Fruit fly (Drosophila melanogaster) whole organism, prepupa: Measurements from ENCODE around the gene CG46317.

Experiments used
- Blimp-1 ChIP-seq: fragments of 200-800 bp; sonication (Bioruptor generic); optimal IDR thresholded peaks from 3 replicates; lab custom pipeline; 2017; ENCODE audit warnings: missing biosample characterization, missing genetic modification characterization, mild to moderate bottlenecking, moderate library complexity, missing genetic modification reagents
- CG10631 ChIP-seq: fragments of 200-800 bp; sonication (Bioruptor generic); optimal IDR thresholded peaks from 2 replicates; lab custom pipeline; 2016; ENCODE audit warnings: missing biosample characterization, missing genetic modification characterization
- CG11294 ChIP-seq: fragments of 200-800 bp; sonication (Bioruptor generic); IDR thresholded peaks from 2 replicates; pipeline ENCODE4 v1.3.6; 2022; ENCODE audit warnings: missing biosample characterization, missing genetic modification characterization
- CG11762 ChIP-seq: fragments of 200-800 bp; sonication (Bioruptor generic); optimal IDR thresholded peaks from 3 replicates; lab custom pipeline; 2016; ENCODE audit warnings: missing biosample characterization, missing genetic modification characterization; ENCODE audit not compliant: insufficient read depth
- CG11902 ChIP-seq: fragments of 200-800 bp; sonication (Bioruptor generic); optimal IDR thresholded peaks from 3 replicates; lab custom pipeline; 2016; ENCODE audit warnings: missing biosample characterization, missing genetic modification characterization
- CG15336 ChIP-seq: fragments of 200-800 bp; sonication (Bioruptor generic); IDR thresholded peaks from 2 replicates; pipeline ENCODE4 v1.3.6; 2022; ENCODE audit warnings: missing biosample characterization, missing genetic modification characterization
- CG1621 ChIP-seq: fragments of 200-800 bp; sonication (Bioruptor generic); optimal IDR thresholded peaks from 3 replicates; lab custom pipeline; 2018; ENCODE audit warnings: missing biosample characterization, mild to moderate bottlenecking, missing genetic modification characterization
- CG16779 ChIP-seq: fragments of 200-800 bp; sonication (Bioruptor generic); optimal IDR thresholded peaks from 3 replicates; lab custom pipeline; 2017; ENCODE audit warnings: missing biosample characterization, mild to moderate bottlenecking, missing genetic modification characterization
- CG3032 ChIP-seq: fragments of 200-800 bp; optimal IDR thresholded peaks from 2 replicates; lab custom pipeline; 2019; ENCODE audit warnings: missing biosample characterization, mild to moderate bottlenecking, missing genetic modification characterization, moderate library complexity
- CG31627 ChIP-seq: fragments of 200-800 bp; sonication (Bioruptor generic); optimal IDR thresholded peaks from 3 replicates; lab custom pipeline; 2016; ENCODE audit warnings: missing biosample characterization, missing genetic modification characterization
- CG32006 ChIP-seq: fragments of 200-800 bp; sonication (Bioruptor generic); optimal IDR thresholded peaks from 3 replicates; lab custom pipeline; 2017; ENCODE audit warnings: missing biosample characterization, mild to moderate bottlenecking, missing genetic modification characterization
- CG4318 ChIP-seq: fragments of 200-800 bp; sonication (Bioruptor generic); optimal IDR thresholded peaks from 3 replicates; lab custom pipeline; 2017; ENCODE audit warnings: missing biosample characterization, mild to moderate bottlenecking, missing genetic modification characterization
- CG6163 ChIP-seq: fragments of 200-800 bp; sonication (Bioruptor generic); IDR thresholded peaks from 3 replicates; pipeline ENCODE4 v1.3.6; 2022; ENCODE audit warnings: missing biosample characterization, missing genetic modification characterization
- CG6276 ChIP-seq: fragments of 200-800 bp; sonication (Bioruptor generic); optimal IDR thresholded peaks from 2 replicates; lab custom pipeline; 2017; ENCODE audit warnings: missing biosample characterization, mild to moderate bottlenecking, missing genetic modification characterization
- CG6792 ChIP-seq: fragments of 200-800 bp; sonication (Bioruptor generic); optimal IDR thresholded peaks from 3 replicates; lab custom pipeline; 2016; ENCODE audit warnings: missing biosample characterization, missing genetic modification characterization
- CG6808 ChIP-seq: fragments of 200-800 bp; sonication (Bioruptor generic); optimal IDR thresholded peaks from 3 replicates; lab custom pipeline; 2017; ENCODE audit warnings: missing biosample characterization, missing genetic modification characterization, mild to moderate bottlenecking, moderate library complexity, missing genetic modification reagents
- CG6854 ChIP-seq: fragments of 200-800 bp; sonication (Bioruptor generic); optimal IDR thresholded peaks from 2 replicates; lab custom pipeline; 2017; ENCODE audit warnings: missing biosample characterization, mild to moderate bottlenecking, missing genetic modification characterization
- CG7368 ChIP-seq: fragments of 200-800 bp; sonication (Bioruptor generic); optimal IDR thresholded peaks from 3 replicates; lab custom pipeline; 2016; ENCODE audit warnings: missing biosample characterization, missing genetic modification characterization
- CG8119 ChIP-seq: fragments of 200-800 bp; sonication (Bioruptor generic); IDR thresholded peaks from 3 replicates; pipeline ENCODE4 v1.3.6; 2022; ENCODE audit warnings: missing biosample characterization, missing genetic modification characterization
- CG8319 ChIP-seq: fragments of 200-800 bp; sonication (Bioruptor generic); optimal IDR thresholded peaks from 3 replicates; lab custom pipeline; 2016; ENCODE audit warnings: missing biosample characterization, missing genetic modification characterization
- CG8632 ChIP-seq: fragments of 200-800 bp; sonication (Bioruptor generic); optimal IDR thresholded peaks from 3 replicates; lab custom pipeline; 2016; ENCODE audit warnings: missing biosample characterization, missing genetic modification characterization
- CG9139 ChIP-seq: fragments of 200-800 bp; sonication (Bioruptor generic); optimal IDR thresholded peaks from 3 replicates; lab custom pipeline; 2017; ENCODE audit warnings: missing biosample characterization, mild to moderate bottlenecking, missing genetic modification characterization
- Eip75B ChIP-seq: fragments of 200-800 bp; sonication (Bioruptor generic); optimal IDR thresholded peaks from 3 replicates; lab custom pipeline; 2016; ENCODE audit warnings: missing biosample characterization, missing genetic modification characterization
- Eip78C ChIP-seq: fragments of 200-800 bp; sonication (Bioruptor generic); peaks from one replicate; lab custom pipeline; 2016; ENCODE audit warnings: missing biosample characterization, missing genetic modification characterization
- Eip93F ChIP-seq: fragments of 200-800 bp; sonication (Bioruptor generic); optimal IDR thresholded peaks from 2 replicates; lab custom pipeline; 2016; ENCODE audit warnings: missing biosample characterization, mild to moderate bottlenecking, missing genetic modification characterization
- Ets21C ChIP-seq: fragments of 200-800 bp; sonication (Bioruptor generic); optimal IDR thresholded peaks from 3 replicates; lab custom pipeline; 2016; ENCODE audit warnings: missing biosample characterization, missing genetic modification characterization
- Ets96B ChIP-seq: fragments of 200-800 bp; optimal IDR thresholded peaks from 2 replicates; lab custom pipeline; 2019; ENCODE audit warnings: missing biosample characterization, mild to moderate bottlenecking, missing genetic modification characterization, moderate library complexity
- Hr39 ChIP-seq: fragments of 200-800 bp; sonication (Bioruptor generic); optimal IDR thresholded peaks from 2 replicates; lab custom pipeline; 2016; ENCODE audit warnings: missing biosample characterization, missing genetic modification characterization
- Lpt ChIP-seq: fragments of 200-800 bp; sonication (Bioruptor generic); optimal IDR thresholded peaks from 3 replicates; lab custom pipeline; 2016; ENCODE audit warnings: missing biosample characterization, missing genetic modification characterization
- Met ChIP-seq: fragments of 200-800 bp; sonication (Bioruptor generic); optimal IDR thresholded peaks from 3 replicates; lab custom pipeline; 2016; ENCODE audit warnings: missing biosample characterization, missing genetic modification characterization
- OdsH ChIP-seq: fragments of 200-800 bp; sonication (Bioruptor generic); optimal IDR thresholded peaks from 3 replicates; lab custom pipeline; 2016; ENCODE audit warnings: missing biosample characterization, missing genetic modification characterization
- Smox ChIP-seq: fragments of 200-800 bp; sonication (Bioruptor generic); optimal IDR thresholded peaks from 3 replicates; lab custom pipeline; 2016; ENCODE audit warnings: missing biosample characterization, missing genetic modification characterization
- Sox102F ChIP-seq: fragments of 200-800 bp; sonication (Bioruptor generic); optimal IDR thresholded peaks from 2 replicates; lab custom pipeline; 2016; ENCODE audit warnings: missing biosample characterization, mild to moderate bottlenecking, missing genetic modification characterization
- dac ChIP-seq: fragments of 200-800 bp; sonication (Bioruptor generic); optimal IDR thresholded peaks from 2 replicates; lab custom pipeline; 2017; ENCODE audit warnings: missing biosample characterization, mild to moderate bottlenecking, missing genetic modification characterization
- dsx ChIP-seq: fragments of 200-800 bp; optimal IDR thresholded peaks from 3 replicates; lab custom pipeline; 2019; ENCODE audit warnings: missing biosample characterization, mild to moderate bottlenecking, missing genetic modification characterization, moderate library complexity; ENCODE audit not compliant: poor library complexity, severe bottlenecking
- eg ChIP-seq: fragments of 200-800 bp; sonication (Bioruptor generic); IDR thresholded peaks from 3 replicates; pipeline ENCODE4 v1.3.6; 2022; ENCODE audit warnings: missing biosample characterization, missing genetic modification characterization
- fd85E ChIP-seq: fragments of 200-800 bp; sonication (Bioruptor generic); optimal IDR thresholded peaks from 3 replicates; lab custom pipeline; 2016; ENCODE audit warnings: missing biosample characterization, missing genetic modification characterization
- fkh ChIP-seq: fragments of 200-800 bp; sonication (Bioruptor generic); optimal IDR thresholded peaks from 3 replicates; lab custom pipeline; 2017; ENCODE audit warnings: missing biosample characterization, mild to moderate bottlenecking, missing genetic modification characterization, moderate library complexity
- lz ChIP-seq: fragments of 200-800 bp; sonication (Bioruptor generic); optimal IDR thresholded peaks from 3 replicates; lab custom pipeline; 2016; ENCODE audit warnings: missing biosample characterization, missing genetic modification characterization
- salr ChIP-seq, 2 experiments: fragments of 200-800 bp; sonication (Bioruptor generic); optimal IDR thresholded peaks; 3 replicates each; lab custom pipeline; 2016 to 2018; ENCODE audit warnings: missing biosample characterization in 2 of 2, missing genetic modification characterization in 2 of 2, mild to moderate bottlenecking in 1 of 2
- ss ChIP-seq, 2 experiments: fragments of 200-800 bp; sonication (Bioruptor generic); optimal IDR thresholded peaks; 2 replicates in 1 of 2; 3 replicates in 1 of 2; lab custom pipeline; 2017 to 2018; ENCODE audit warnings: mild to moderate bottlenecking in 2 of 2, missing biosample characterization in 2 of 2, missing genetic modification characterization in 2 of 2, moderate library complexity in 1 of 2
- svp ChIP-seq: fragments of 200-800 bp; sonication (Bioruptor generic); peaks from one replicate; lab custom pipeline; 2016; ENCODE audit warnings: missing biosample characterization, missing genetic modification characterization
- topi ChIP-seq: fragments of 200-800 bp; sonication (Bioruptor generic); optimal IDR thresholded peaks from 3 replicates; lab custom pipeline; 2016; ENCODE audit warnings: missing biosample characterization, missing genetic modification characterization
- vri ChIP-seq: fragments of 200-800 bp; sonication (Bioruptor generic); optimal IDR thresholded peaks from 3 replicates; lab custom pipeline; 2016; ENCODE audit warnings: missing biosample characterization, mild to moderate bottlenecking, missing genetic modification characterization

CG46317 gene

DNA sequence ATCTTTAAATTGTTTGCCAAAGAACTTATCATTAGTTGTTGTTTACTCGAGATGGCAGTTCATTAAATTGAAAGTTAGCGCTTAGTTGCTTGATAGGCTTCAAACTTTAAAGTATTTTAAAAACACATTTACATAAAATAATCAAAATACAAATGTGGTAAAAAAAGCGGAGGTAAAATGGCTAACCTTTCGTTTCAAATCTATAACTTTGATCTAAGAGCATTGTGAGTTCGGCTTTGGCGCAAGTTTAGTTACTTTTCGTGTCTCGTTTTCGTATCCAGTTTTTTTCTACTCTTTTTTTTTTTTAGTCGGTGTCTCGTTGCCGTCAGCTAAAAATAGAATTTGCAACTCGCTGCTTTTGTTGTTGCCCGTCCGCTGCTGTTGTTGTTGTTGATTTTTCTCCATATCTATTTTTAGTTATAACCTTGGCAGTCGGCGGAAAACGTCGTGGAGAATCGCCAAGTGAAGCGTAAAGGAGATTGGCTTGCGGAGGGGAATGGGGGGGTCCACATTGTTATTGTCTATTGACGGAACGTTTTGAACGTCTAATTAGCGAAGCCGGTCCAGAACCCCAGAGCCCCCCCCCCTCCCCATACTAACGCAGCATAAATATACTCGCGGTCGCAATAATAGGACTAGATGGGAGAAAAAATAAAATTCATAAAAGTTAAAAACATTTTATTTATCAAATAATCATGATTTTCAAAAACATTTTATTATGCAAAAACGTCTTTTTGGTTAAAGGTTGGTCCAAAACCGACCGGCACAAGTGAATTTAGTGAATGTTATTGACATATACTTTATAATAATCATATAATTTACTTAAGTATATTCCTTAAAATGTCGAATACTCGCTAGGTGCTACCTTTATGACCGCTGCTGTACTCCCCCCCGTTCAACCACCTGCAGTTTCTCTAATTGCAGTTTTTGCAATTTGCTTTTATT is 46.2 kb upstream of the CG46317 start (continued):
- TF ChIP-seq eg (GFP tag; lab: Robert Waterston, UW) (peak; percentile 84), CG11294 (peak; percentile 85), CG1621 (tag; lab: Kevin White, UChicago) (peak; percentile 47), Ets21C (GFP tag; lab: Kevin White, UChicago) (no peak), CG8632 (GFP tag; lab: Kevin White, UChicago) (peak; percentile 32), CG10631 (GFP tag; lab: Kevin White, UChicago) (peak; percentile 73), CG8119 (GFP tag; lab: Robert Waterston, UW) (peak; percentile 86), OdsH (peak; percentile 71), CG6163 (GFP tag; lab: Robert Waterston, UW) (peak; percentile 80), Lpt (peak; percentile 64), CG11762 (GFP tag; lab: Kevin White, UChicago) (peak; percentile 45), Eip75B (GFP tag; lab: Kevin White, UChicago) (no peak), Eip93F (no peak), salr (GFP tag; optimal IDR thresholded peaks at IDR 0.05; lab: Kevin White, UChicago) (peak; percentile 33 to 59), topi (GFP tag; lab: Kevin White, UChicago) (no peak), fd85E (no peak), CG9139 (GFP tag; lab: Kevin White, UChicago) (peak; percentile 21), Blimp-1 (GFP tag; lab: Kevin White, UChicago) (no peak), Sox102F (GFP tag; lab: Kevin White, UChicago) (no peak), CG6854 (peak; percentile 13), CG6792 (peak; percentile 13), CG15336 (GFP tag; lab: Robert Waterston, UW) (peak; percentile 88), CG6276 (GFP tag; lab: Kevin White, UChicago) (peak; percentile 87), CG11902 (GFP tag; lab: Kevin White, UChicago) (no peak), Hr39 (GFP tag; lab: Kevin White, UChicago) (no peak), ss (GFP tag; optimal IDR thresholded peaks at IDR 0.05; lab: Kevin White, UChicago) (peak; percentile 33 to 64), Eip78C (GFP tag; lab: Kevin White, UChicago) (peak; percentile 86), CG6808 (GFP tag; lab: Kevin White, UChicago) (peak; percentile 71), dsx (GFP tag; lab: Kevin White, UChicago) (peak; percentile 72)
- TF ChIP-seq, all 60 proteins: peak for 40

DNA sequence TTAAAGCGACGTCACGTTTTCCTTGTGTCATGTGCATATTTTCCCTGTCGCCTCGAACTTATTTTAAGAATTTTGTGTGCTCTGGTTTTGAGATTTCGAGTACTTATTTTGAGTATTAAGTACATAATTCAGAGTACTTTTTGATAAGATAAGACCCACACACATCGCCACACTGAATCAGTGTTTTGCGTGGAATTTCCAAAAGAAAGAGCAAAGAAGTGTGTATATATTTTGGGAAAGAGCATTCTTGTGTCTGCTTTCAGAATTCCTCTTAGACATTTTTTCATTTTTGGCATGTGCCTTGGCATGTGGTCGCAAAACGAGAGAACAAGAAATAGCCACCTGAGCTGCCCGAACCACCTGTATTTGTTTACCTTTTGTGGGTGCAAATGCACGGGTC is 45.2 kb upstream of the CG46317 start:
- TF ChIP-seq salr (GFP tag; optimal IDR thresholded peaks at IDR 0.05; lab: Kevin White, UChicago) (no peak), CG11902 (GFP tag; lab: Kevin White, UChicago) (no peak), Ets96B (tag; lab: Kevin White, UChicago) (peak; percentile 10), CG8319 (GFP tag; lab: Kevin White, UChicago) (no peak), CG6276 (GFP tag; lab: Kevin White, UChicago) (no peak), CG8632 (GFP tag; lab: Kevin White, UChicago) (no peak), CG3032 (peak; percentile 41), CG32006 (GFP tag; lab: Kevin White, UChicago) (peak; percentile 38), lz (GFP tag; lab: Kevin White, UChicago) (peak; percentile 14), Ets21C (GFP tag; lab: Kevin White, UChicago) (peak; percentile 6), Met (GFP tag; lab: Kevin White, UChicago) (peak; percentile 38), ss (GFP tag; optimal IDR thresholded peaks at IDR 0.05; lab: Kevin White, UChicago) (peak in 1 of 2 experiments; percentile 17), CG8119 (GFP tag; lab: Robert Waterston, UW) (no peak), Eip78C (GFP tag; lab: Kevin White, UChicago) (peak; percentile 66), CG16779 (tag; lab: Kevin White, UChicago) (no peak), CG6163 (GFP tag; lab: Robert Waterston, UW) (peak; percentile 36; the same call in 1 of the 3 replicates), CG11294 (no peak), topi (GFP tag; lab: Kevin White, UChicago) (peak; percentile 17), CG4318 (GFP tag; lab: Kevin White, UChicago) (no peak), eg (GFP tag; lab: Robert Waterston, UW) (no peak; the same call in 2 of the 3 replicates), fkh (peak; percentile 42), vri (GFP tag; lab: Kevin White, UChicago) (peak; percentile 56), dac (GFP tag; lab: Kevin White, UChicago) (no peak), CG31627 (GFP tag; lab: Kevin White, UChicago) (peak; percentile 16), svp (peak; percentile 80), Smox (GFP tag; lab: Kevin White, UChicago) (peak; percentile 9), CG7368 (GFP tag; lab: Kevin White, UChicago) (no peak), Hr39 (GFP tag; lab: Kevin White, UChicago) (peak; percentile 25)
